Worm (Caenorhabditis elegans) whole organism, late embryonic: ENCODE results near the gene T06E6.10.

Experiments used
- C38D4.7 ChIP-seq: fragments of 200-800 bp; sonication (Bioruptor generic); optimal IDR thresholded peaks from 2 replicates; lab custom pipeline; 2018; ENCODE audit warnings: mild to moderate bottlenecking, missing genetic modification characterization, moderate library complexity, missing compliant biosample characterization
- K02D7.2 ChIP-seq: sonication (generic microtip); optimal IDR thresholded peaks from 2 replicates; lab custom pipeline; 2017; ENCODE audit warnings: mild to moderate bottlenecking, missing genetic modification characterization, missing compliant biosample characterization
- ceh-34 ChIP-seq: sonication (generic microtip); optimal IDR thresholded peaks from 2 replicates; lab custom pipeline; 2016; ENCODE audit warnings: mild to moderate bottlenecking, missing genetic modification characterization, missing compliant biosample characterization
- ceh-6 ChIP-seq: fragments of 200-800 bp; sonication (Bioruptor generic); optimal IDR thresholded peaks from 2 replicates; lab custom pipeline; 2018; ENCODE audit warnings: mild to moderate bottlenecking, missing genetic modification characterization, missing compliant biosample characterization
- elt-4 ChIP-seq: sonication (generic microtip); optimal IDR thresholded peaks from 2 replicates; lab custom pipeline; 2016; ENCODE audit warnings: missing genetic modification characterization, missing compliant biosample characterization
- fkh-10 ChIP-seq: fragments of 150-350 bp; optimal IDR thresholded peaks from 2 replicates; lab custom pipeline; 2014; ENCODE audit warnings: missing biosample characterization, missing genetic modification reagents, missing genetic modification characterization

DNA sequence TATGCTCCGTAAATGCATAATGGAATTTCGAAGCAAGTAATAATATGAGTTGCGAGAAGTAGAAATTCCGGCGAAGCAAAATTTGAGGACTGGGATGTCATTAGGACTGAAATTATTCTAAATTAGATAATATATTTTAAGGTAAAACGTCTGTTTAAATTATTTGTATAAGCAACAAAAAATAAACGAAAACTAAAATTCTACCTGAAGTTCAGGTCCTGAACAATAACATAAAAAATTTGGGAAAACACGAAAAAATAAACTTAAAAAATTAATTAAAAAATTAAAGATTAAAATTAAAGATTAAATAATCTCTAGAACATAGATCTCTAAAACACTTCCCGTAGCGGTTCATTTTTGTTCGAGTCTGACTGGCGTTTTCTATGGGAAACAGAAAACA lies 38.1 kb upstream of the T06E6.10 start, which contains the start of gene srh-251:
- TF ChIP-seq ceh-6 (GFP tag; lab: Kevin White, UChicago): no peak
- no peak for TF ChIP-seq K02D7.2
- TF ChIP-seq elt-4 (tag; lab: Kevin White, UChicago): no peak
- no peak for TF ChIP-seq C38D4.7 (GFP tag; lab: Kevin White, UChicago)
- TF ChIP-seq ceh-34 (tag; lab: Kevin White, UChicago): no peak
- no peak for TF ChIP-seq fkh-10
